Fruit fly (Drosophila melanogaster) Kc167 (cell line): ENCODE results near the gene CG13126.

ENCODE experiments used
- Myc ChIP-seq: fragments of >200 bp; optimal IDR thresholded peaks from 2 replicates; lab custom pipeline; 2017; ENCODE audit warnings: missing external identifiers
- Sin3A ChIP-seq: fragments of >200 bp; optimal IDR thresholded peaks from 2 replicates; lab custom pipeline; 2018; ENCODE audit warnings: missing external identifiers
- h ChIP-seq: fragments of >200 bp; optimal IDR thresholded peaks from 3 replicates; lab custom pipeline; 2018; ENCODE audit warnings: missing external identifiers
- psq ChIP-seq: fragments of >200 bp; optimal IDR thresholded peaks from 2 replicates; lab custom pipeline; 2017; ENCODE audit warnings: missing external identifiers

DNA sequence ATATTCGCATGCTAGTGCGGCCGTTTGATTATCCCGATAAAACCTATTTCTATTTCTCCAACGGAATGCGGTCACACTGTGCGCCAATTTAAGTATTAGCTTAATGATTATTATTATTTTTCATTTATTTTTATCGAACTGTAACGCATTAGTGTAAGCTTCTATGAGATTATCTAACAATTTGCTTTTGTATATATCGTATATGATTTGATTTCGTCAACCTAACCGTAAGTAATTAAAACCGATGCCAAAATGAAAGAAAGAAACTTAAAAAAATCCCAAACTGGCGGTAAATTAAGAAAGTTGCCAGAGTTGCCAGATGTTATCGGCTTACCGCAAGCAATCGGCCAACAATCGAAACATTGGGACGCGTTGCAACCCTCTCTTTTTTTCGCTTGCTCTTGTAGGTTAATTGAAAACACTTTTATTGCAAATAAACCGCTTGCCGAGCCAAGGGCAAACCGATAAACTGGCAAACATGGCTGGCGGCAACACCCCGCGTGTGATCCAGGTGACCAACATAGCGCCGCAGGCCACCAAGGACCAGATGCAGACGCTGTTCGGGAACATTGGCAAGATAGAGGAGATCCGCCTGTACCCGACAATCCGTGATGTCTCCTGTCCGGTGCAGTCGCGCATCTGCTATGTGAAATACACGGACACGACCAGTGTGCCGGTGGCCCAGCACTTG, 41.3 kb downstream of the CG13126 start, which contains the start of the genes Etl1 and Srp54:
- no peak for TF ChIP-seq Myc
- TF ChIP-seq psq (lab: Kevin White, UChicago): no peak
- TF ChIP-seq h (lab: Kevin White, UChicago): no peak
- no peak for TF ChIP-seq Sin3A (lab: Kevin White, UChicago)
